Fruit fly (Drosophila melanogaster): ENCODE data around the gene glo.

DNA sequence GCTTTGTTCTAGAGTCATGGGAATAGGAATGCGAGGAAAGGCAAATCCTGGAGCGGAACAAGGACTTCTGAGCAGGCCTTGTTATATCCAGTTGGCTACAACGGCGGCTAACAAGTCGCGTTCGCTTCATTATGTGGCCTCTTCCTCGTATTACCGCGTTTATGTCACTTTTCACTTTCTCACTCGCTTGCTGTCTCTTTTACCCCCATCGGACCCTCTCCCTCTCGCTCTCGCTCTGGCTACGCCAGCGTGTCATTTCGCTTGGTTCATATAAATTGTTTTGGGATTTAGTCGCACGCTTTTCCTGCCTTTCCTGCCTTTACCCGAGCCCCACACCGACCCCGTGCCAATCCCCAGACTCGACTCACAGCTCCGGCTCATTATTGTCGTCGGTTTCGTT, 37.1 kb upstream of the glo start:
- TF ChIP-seq Pif1B (GFP tag; optimal IDR thresholded peaks at IDR 0.05) (no peak), Snoo (tag; optimal IDR thresholded peaks at IDR 0.05) (no peak), CG32121 (GFP tag; IDR thresholded peaks at IDR 0.05) (no peak), CG8301 (tag; optimal IDR thresholded peaks at IDR 0.05) (no peak), CG10348 (GFP tag; IDR thresholded peaks at IDR 0.05) (no peak), CG17806 (tag; optimal IDR thresholded peaks at IDR 0.05) (no peak), CG14655 (GFP tag; optimal IDR thresholded peaks at IDR 0.05) (no peak), CG13204 (GFP tag; optimal IDR thresholded peaks at IDR 0.05) (no peak), CG34367 (tag; optimal IDR thresholded peaks at IDR 0.05) (no peak)

Data from whole organism, pupa.